Fruit fly (Drosophila melanogaster): ENCODE data around the gene Sirup.
"Not testable (repeated sequence)": the region's sequence is repeated elsewhere in the genome, so short reads cannot be mapped to it uniquely, and the experiment has no call there.

Gene Sirup

DNA sequence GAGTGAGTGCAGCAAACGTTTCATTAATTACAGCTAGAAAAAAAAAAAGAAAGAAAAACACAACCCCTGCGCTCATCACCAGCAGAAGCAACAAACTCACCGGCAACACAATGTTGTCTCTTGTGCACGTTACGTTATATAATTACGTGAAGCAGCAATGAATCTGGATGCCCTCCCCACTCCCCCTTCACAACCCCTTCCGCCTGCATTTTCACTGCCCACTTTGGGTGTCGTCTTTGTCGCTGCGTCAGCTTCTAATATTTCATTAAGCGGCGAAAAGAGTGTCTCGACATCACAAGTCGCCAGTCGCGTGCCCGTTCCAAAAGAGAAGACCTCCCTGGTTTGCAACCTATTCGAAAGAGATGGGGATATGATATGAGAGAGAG, 32.2 kb upstream of the Sirup start:
- TF ChIP-seq CTCF (optimal IDR thresholded peaks at IDR 0.05), result no peak
- TF ChIP-seq CG8478 (optimal IDR thresholded peaks at IDR 0.05), result no peak

DNA sequence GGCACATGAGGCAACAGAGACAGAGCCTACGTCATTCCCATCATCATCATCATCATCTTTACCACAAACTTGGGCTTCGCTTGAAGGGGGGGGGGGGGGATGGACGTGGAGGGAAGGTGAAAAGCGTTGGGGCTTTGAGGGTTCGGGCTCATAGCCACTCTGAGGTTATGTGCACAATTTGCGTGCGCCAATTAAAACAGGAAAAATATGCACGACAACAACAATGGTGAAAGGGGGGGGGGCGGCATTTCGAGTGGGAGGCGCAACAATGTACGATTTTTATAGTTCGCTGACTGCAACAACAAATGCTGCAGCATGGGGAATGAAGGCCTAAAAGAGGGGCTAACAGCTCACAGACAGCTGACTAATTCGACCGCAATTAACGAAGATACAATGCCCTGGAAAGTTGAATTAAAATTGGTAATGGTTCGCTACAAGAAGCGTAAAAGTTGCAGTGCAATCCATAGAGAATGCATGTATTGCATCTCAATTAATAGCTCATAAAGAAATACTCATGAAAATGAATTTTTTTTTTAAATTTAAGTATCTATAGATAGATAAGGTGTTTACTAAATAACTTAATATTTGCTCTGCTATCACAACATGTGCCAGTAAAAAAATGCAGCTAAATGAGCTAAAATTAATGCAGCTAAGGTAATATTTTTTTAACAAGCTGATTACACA, 31.7 kb upstream of the Sirup start:
- TF ChIP-seq CG8478 (optimal IDR thresholded peaks at IDR 0.05), result no peak
- TF ChIP-seq CTCF (optimal IDR thresholded peaks at IDR 0.05), result no peak

DNA sequence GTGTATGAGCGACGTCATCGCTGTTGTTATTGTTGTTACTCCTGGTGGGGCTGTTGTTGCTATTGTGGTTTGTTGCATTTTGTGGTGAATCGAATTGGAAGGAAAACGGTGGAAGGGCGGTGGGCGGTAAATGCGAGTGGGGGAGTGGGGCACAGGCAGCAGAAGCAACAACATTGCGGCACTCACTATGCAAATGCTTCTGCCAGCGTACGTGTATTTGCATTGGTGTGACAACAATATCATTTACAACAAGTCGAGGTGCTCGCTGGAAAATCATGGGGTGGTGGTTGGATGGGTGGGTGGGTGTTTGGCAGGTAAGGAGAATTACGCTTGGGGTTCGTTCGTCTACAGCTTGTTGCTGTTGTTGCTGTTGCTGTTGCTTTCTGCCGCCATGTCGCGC, 31.0 kb upstream of the Sirup start:
- TF ChIP-seq CG8478 (optimal IDR thresholded peaks at IDR 0.05), result no peak
- no peak for TF ChIP-seq CTCF (optimal IDR thresholded peaks at IDR 0.05)

DNA sequence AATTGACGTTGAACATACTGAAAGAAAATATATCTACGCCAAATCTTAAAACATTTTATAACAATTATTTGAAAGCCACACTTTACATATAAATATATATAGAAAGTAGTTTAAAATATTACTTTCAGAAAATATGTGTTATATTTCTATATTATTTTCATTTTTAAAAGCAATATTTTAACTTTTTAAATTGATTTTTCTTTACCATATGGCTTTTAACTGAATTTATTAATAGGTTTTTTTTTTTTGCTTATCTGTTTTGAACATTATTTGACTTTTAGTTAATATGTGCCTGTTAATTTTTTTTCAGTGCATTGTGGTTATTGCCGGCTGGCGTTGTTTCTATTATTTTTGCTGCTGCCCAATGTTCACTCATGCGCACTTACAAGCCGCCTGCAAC, 30.6 kb upstream of the Sirup start:
- no peak for TF ChIP-seq CTCF (optimal IDR thresholded peaks at IDR 0.05)
- no peak for TF ChIP-seq CG8478 (optimal IDR thresholded peaks at IDR 0.05)

DNA sequence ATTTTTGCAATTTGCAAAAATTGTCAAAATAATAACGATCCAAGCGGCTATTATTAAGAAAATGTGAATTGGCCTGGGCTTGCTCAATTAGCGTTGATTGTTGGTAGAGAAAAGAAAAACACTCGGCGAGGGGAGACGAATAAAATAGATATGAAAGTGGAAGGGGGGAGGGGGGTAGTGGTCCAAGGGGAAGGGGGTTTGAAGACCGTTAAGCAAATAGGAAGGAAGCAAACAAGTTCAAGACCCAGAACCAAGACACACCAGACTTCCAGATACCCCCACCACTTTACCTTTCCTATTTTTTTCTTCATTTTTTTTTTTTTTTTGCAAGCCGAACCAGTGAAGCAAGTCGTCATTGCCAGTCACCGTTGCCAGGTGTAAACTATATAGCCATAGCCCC, 29.3 kb upstream of the Sirup start:
- TF ChIP-seq CG8478 (optimal IDR thresholded peaks at IDR 0.05) (no peak), CTCF (optimal IDR thresholded peaks at IDR 0.05) (no peak)

DNA sequence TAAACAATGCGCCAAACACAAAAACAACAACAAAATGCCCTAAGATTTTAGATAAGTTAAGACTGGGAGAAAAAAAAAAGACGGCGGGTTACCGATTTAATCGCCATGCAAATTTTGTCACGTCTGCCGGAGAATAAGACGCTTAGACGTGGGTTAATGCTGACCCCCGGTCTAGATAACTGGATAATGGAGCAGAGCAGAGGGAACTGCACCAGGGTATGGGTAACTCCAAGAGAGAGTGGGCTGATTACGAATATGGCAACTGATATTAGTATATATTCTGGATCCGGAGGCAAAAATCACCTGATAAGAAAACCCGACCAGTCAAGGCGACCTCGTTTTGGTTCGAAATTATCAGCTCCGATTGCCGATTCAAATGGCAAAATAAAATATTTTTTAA, 28.7 kb upstream of the Sirup start:
- TF ChIP-seq CG8478 (optimal IDR thresholded peaks at IDR 0.05) (no peak), CTCF (optimal IDR thresholded peaks at IDR 0.05) (no peak)

DNA sequence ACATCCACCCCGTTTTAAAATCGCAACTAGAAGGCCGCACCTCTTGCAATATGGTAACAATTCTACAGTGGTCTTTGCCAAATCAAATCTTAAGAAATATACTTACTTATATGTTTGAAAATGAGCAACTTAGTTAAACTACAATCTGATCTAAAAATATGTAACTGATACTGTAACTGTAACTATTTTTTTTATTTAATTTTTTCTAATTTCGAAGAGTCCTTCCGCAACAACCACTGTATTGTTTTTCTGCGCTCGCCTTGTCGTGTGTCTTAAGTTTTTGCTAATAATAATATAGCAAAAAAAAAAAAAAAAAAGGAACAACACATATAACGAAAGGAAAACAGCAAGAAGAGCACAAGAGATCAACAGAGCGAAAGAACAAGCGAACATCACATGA, 27.2 kb upstream of the Sirup start:
- TF ChIP-seq CG8478 (optimal IDR thresholded peaks at IDR 0.05), result no peak

DNA sequence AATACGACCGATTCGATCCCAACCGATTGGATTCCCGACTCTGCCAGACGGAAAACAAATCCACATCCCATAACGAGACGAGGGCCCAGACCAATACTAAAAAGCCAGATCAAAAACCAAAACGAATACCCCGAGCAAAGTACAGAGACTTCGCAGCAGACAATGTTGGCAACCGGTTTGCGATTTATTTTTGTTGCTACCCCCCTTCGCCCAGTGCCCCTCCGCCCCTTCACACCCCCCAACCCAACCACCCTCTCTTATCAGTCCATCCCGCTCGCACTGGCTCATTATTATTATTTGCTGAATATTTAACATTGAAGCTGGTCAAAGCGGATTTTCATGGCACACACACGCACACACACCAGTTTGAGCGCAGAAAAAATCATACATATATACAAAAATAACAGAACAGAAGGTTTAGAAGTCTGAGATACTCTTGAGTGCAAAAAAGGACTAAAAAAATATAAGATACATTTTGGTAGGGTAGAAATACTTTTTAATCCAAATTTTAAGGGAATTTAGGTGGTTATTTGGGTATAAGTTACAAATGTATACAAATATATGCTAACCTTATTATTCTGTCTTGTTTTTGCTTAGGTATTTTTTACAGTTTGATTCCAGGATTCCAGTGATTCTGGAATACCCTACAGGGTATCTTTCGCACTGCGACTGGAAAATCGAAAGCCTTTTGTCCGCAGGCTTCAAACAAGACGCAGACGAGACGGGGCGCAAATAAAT, 25.0 kb upstream of the Sirup start:
- TF ChIP-seq CTCF (optimal IDR thresholded peaks at IDR 0.05) (no peak), CG8478 (optimal IDR thresholded peaks at IDR 0.05) (no peak)

DNA sequence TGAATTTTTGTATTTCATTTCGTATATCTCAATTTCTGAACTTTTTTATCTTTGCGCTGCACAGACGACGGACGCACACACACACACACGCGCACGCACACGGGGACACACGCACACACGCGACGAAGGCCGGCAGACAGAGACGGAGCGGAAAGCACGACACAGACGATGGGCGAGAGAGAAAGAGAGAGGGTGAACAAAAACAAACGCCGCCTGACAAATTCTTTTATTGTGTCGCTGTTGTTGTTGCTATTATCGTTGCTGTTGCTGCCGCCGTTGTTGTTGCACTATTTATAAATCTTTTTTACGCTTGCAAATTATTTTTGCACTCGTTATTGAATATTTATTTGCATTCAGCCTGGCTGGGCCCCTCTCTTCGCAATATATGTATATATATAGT, 21.9 kb upstream of the Sirup start:
- TF ChIP-seq CTCF (optimal IDR thresholded peaks at IDR 0.05) (no peak), CG8478 (optimal IDR thresholded peaks at IDR 0.05) (no peak)

DNA sequence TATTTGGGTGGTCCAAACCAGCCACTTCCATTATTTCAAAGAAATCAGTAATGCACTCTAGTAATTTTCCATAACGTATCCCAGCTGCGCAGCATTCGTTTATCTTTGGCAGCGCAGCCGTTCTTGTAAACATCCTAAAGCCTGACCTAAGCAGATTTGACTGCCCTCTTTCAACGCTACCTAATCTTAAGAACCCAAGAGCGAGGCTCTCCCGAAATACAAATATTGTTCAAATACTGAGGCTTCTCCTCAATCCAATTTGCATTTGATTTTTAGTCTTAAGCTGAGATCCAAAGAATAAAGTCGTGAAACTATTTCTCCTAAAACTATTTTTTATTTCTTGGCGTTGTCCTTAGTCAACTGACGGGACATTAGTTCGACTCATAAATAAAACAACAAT, 15.0 kb upstream of the Sirup start, which contains the start of gene CG7231:
Gene CG7231 (plus strand): TSS at position 301 of the 400 bp plus-strand sequence.
- not testable (repeated sequence) for TF ChIP-seq CG8478, CTCF (optimal IDR thresholded peaks at IDR 0.05)

DNA sequence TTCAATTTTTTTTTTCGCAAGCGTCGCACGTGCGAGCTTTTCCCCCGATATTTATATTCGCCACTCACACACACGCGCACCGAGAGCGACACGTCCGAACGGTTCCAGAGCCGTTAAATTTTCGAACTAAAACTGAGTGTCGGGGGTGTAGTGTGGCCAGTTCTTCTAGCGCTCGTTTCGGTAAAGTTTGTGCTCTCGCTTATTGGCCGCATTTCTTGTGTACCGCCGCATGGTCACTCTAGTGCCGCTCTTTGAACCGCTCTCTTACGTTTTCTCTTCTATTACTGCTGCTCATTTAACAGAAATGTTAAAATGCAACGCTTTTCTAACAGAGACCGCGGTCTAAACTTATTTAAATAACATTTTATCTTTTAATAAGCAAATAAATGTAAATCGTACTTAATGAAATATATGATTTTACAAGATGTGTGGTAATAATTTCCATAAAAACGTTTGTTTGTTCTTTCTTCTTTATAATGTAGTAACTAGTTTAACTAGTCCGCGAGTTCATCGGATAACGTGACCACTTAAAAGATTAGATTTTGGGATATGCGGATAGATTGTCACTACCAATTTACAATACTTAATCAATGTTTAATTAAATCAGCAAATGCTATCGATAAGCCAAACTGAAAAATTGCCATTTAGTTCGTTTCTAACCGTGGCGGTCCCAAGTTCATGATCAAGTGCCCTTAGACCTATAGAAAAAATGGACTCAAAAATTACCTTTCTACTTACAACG, 14.4 kb upstream of the Sirup start, which contains the start of gene Snoo:
Gene Snoo (minus strand): TSS at position 138 of the 742 bp plus-strand sequence.
- TF ChIP-seq CTCF (optimal IDR thresholded peaks at IDR 0.05) (peak; percentile 43 to 52), CG8478 (optimal IDR thresholded peaks at IDR 0.05) (no peak)

DNA sequence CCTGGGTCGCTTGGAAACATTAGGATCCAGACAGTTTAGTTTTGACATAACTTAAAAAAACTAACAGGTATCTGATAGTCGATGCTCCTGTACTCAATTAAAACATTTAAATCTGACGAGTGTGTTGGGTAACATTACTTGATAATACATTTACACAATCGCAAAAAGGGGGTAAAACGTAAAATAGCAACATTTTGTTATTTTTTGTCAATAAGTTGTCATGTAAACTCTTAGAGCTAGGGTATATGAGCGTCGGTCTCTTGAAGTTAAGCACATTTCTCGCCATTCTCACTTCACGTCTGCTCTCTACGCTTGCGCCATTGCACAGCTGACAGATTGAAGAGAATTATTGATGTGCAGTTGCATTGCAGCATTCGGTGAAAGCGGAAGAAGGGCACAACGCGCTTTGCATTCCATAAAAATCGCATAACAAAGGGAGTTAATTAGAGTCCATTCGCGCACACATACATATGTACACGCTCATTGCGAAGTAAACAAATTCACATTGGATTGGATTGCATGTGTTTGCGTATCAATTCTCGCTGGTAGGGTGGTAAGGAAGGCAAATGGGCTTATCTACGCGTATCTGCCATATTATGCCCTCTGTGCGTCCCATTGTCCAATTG, 13.7 kb upstream of the Sirup start:
- TF ChIP-seq CG8478 (optimal IDR thresholded peaks at IDR 0.05), result no peak
- TF ChIP-seq CTCF (optimal IDR thresholded peaks at IDR 0.05), result no peak

DNA sequence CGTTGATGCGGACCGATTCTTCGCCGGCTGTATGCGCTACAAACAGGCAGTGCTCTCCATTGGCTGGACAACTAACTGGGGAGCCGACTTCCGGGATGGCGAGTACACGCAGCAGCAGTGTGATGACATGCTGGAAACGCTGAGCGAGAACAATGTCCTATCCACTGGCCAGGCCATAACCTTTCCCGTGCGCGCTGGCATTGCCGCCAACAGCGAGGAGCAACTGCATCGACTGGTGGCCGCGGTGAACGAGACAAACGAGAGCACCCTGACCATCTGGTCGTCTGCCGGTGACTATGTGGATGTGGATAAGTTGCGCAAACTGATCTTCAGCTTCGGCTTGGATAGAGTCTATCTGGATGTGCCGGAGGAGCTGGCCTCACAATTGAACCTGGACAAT, 12.5 kb upstream of the Sirup start:
- no peak for TF ChIP-seq CG8478 (optimal IDR thresholded peaks at IDR 0.05)
- no peak for TF ChIP-seq CTCF (optimal IDR thresholded peaks at IDR 0.05)

DNA sequence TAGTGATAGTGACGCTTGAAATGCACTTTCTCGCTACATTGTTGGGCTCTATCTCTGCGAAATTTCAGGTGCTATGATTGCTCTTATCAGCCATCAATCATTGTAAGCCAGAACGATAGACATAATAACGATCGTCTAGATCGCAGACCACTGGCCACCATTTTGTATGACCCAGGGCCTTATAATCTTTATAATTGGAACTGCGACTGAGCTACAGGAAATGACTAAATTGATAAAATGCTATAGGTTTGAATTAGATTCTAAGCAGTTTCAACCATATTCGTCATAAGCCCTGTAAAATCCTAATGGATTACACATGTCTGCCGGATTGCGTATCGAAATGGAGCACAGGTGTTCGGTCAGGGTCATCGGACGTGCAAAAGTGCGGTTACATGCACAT, 8.8 kb upstream of the Sirup start:
- TF ChIP-seq CTCF (optimal IDR thresholded peaks at IDR 0.05) (no peak), CG8478 (optimal IDR thresholded peaks at IDR 0.05) (no peak)

DNA sequence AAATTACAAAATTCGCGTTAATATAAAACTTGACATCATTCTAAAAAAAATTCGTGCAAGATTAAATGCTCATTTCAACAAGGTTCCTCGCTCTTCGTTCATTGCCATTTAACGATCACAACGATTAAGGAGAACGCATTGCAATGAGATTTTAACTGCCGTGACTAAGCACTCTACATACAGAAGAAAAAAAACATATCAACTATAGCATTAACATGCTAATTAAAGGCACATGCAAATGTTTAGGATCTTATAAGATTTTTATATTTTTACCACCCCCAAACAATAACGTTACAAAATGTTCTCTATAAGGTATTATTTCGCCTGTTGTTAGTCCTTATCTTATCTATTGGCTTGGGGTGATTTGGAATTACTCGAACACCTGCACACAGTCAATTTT, 7.9 kb upstream of the Sirup start:
- TF ChIP-seq CTCF (optimal IDR thresholded peaks at IDR 0.05) (no peak), CG8478 (optimal IDR thresholded peaks at IDR 0.05) (no peak)
